Worm (Caenorhabditis elegans) whole organism, L4 larva: ENCODE data around the gene fkh-4.

ENCODE experiments used
- fos-1 ChIP-seq: fragments of 150-350 bp; optimal IDR thresholded peaks from 2 replicates; lab custom pipeline; 2014; ENCODE audit warnings: missing biosample characterization, missing genetic modification characterization
- lir-3 ChIP-seq: sonication (generic microtip); optimal IDR thresholded peaks from 2 replicates; lab custom pipeline; 2016; ENCODE audit warnings: mild to moderate bottlenecking, missing genetic modification characterization, missing compliant biosample characterization
- snpc-4 ChIP-seq: fragments of 150-350 bp; optimal IDR thresholded peaks from 2 replicates; lab custom pipeline; 2014; ENCODE audit warnings: missing biosample characterization, missing genetic modification characterization

ce11 chrX:13466926-13467866, 38.5 kb upstream of the fkh-4 start, which contains the start of gene col-183:
- TF ChIP-seq snpc-4 (tag; lab: Kevin White, UChicago) (no peak), fos-1 (no peak), lir-3 (tag; lab: Kevin White, UChicago) (no peak)
